Fruit fly (Drosophila melanogaster): ENCODE measurements around the gene cDIP.

cDIP gene

dm6 chr3R:21204500-21205167, 43.7 kb upstream of the cDIP start (continued):
- TF ChIP-seq lz (GFP tag; optimal IDR thresholded peaks at IDR 0.05) (peak; percentile 86), CG6854 (GFP tag; optimal IDR thresholded peaks at IDR 0.05) (no peak), CG34406 (GFP tag; optimal IDR thresholded peaks at IDR 0.05) (peak; percentile 90), Sox14 (GFP tag; optimal IDR thresholded peaks at IDR 0.05) (peak; percentile 96), svp (GFP tag) (peak; percentile 97), CG6163 (GFP tag; IDR thresholded peaks at IDR 0.05) (peak; percentile 93), CG3032 (tag; optimal IDR thresholded peaks at IDR 0.05) (peak; percentile 87), Gug (GFP tag; IDR thresholded peaks at IDR 0.05) (peak; percentile 91), Eip93F (GFP tag; optimal IDR thresholded peaks at IDR 0.05) (peak; percentile 73), CG8119 (GFP tag; IDR thresholded peaks at IDR 0.05) (peak; percentile 92), pdm3 (GFP tag; optimal IDR thresholded peaks at IDR 0.05) (peak; percentile 96), CG16779 (tag; optimal IDR thresholded peaks at IDR 0.05) (peak; percentile 83), Blimp-1 (GFP tag; optimal IDR thresholded peaks at IDR 0.05) (peak; percentile 13), CG9139 (GFP tag; optimal IDR thresholded peaks at IDR 0.05) (peak; percentile 75), CG10631 (GFP tag; optimal IDR thresholded peaks at IDR 0.05) (peak; percentile 93), acj6 (GFP tag; optimal IDR thresholded peaks at IDR 0.05) (peak; percentile 94), CG6792 (GFP tag; optimal IDR thresholded peaks at IDR 0.05) (peak; percentile 88)

dm6 chr3R:21203660-21204499, 43.0 kb upstream of the cDIP start:
- TF ChIP-seq spab (GFP tag; optimal IDR thresholded peaks at IDR 0.05) (no peak), fd59A (GFP tag; optimal IDR thresholded peaks at IDR 0.05) (no peak), CG9139 (GFP tag; optimal IDR thresholded peaks at IDR 0.05) (no peak), CG16779 (tag; optimal IDR thresholded peaks at IDR 0.05) (no peak), CG6163 (GFP tag; IDR thresholded peaks at IDR 0.05) (peak; percentile 36; the same call in 1 of the 3 replicates), CG15336 (GFP tag; IDR thresholded peaks at IDR 0.05) (peak; percentile 6; the same call in 1 of the 2 replicates), CG8119 (GFP tag; IDR thresholded peaks at IDR 0.05) (peak; percentile 25; the same call in 2 of the 3 replicates), fkh (GFP tag; optimal IDR thresholded peaks at IDR 0.05) (peak; percentile 41), Smox (GFP tag; optimal IDR thresholded peaks at IDR 0.05) (no peak)

dm6 chr3R:21203135-21203534, 42.2 kb upstream of the cDIP start:
- TF ChIP-seq Met (GFP tag; optimal IDR thresholded peaks at IDR 0.05): no peak
- TF ChIP-seq CG10669 (GFP tag; optimal IDR thresholded peaks at IDR 0.05): no peak
- TF ChIP-seq Sox14 (GFP tag; optimal IDR thresholded peaks at IDR 0.05): peak; percentile 28
- TF ChIP-seq Hr38 (GFP tag; optimal IDR thresholded peaks at IDR 0.05): no peak
- peak; percentile 82 for TF ChIP-seq vri (GFP tag; optimal IDR thresholded peaks at IDR 0.05)
- peak; percentile 52 for TF ChIP-seq Eip78C (GFP tag)
- TF ChIP-seq svp (GFP tag): peak; percentile 74

- TF ChIP-seq CG6808 (GFP tag; optimal IDR thresholded peaks at IDR 0.05) (no peak), svp (GFP tag) (peak; percentile 78)
Observed at dm6 chr3R:21201627-21202026, 40.7 kb upstream of the cDIP start.

dm6 chr3R:21199953-21200368, 39.1 kb upstream of the cDIP start:
- TF ChIP-seq Sox102F (GFP tag; optimal IDR thresholded peaks at IDR 0.05): peak; percentile 42
- TF ChIP-seq CG9139 (GFP tag; optimal IDR thresholded peaks at IDR 0.05): no peak
- TF ChIP-seq CG16779 (tag; optimal IDR thresholded peaks at IDR 0.05): peak; percentile 42
- peak; percentile 66 for TF ChIP-seq dsx (GFP tag; optimal IDR thresholded peaks at IDR 0.05; ENCODE audit: poor library complexity, severe bottlenecking)
- peak; percentile 85 for TF ChIP-seq Hr4 (GFP tag; optimal IDR thresholded peaks at IDR 0.05)
- no peak for TF ChIP-seq Blimp-1 (GFP tag; optimal IDR thresholded peaks at IDR 0.05)
- peak; percentile 31 for TF ChIP-seq CG7368 (GFP tag; optimal IDR thresholded peaks at IDR 0.05)
- TF ChIP-seq acj6 (GFP tag; optimal IDR thresholded peaks at IDR 0.05): peak; percentile 78
- TF ChIP-seq lz (GFP tag; optimal IDR thresholded peaks at IDR 0.05): peak; percentile 60
- TF ChIP-seq CG3919 (GFP tag; optimal IDR thresholded peaks at IDR 0.05): peak; percentile 55
- TF ChIP-seq Ets96B (tag; optimal IDR thresholded peaks at IDR 0.05): peak; percentile 59
- TF ChIP-seq vri (GFP tag; optimal IDR thresholded peaks at IDR 0.05): no peak
- TF ChIP-seq Eip78C (GFP tag): peak; percentile 88
- TF ChIP-seq CG1621 (tag; optimal IDR thresholded peaks at IDR 0.05): peak; percentile 35
- TF ChIP-seq CG10669 (GFP tag; optimal IDR thresholded peaks at IDR 0.05): peak; percentile 31
- peak; percentile 78 for TF ChIP-seq OdsH (GFP tag; optimal IDR thresholded peaks at IDR 0.05)
- TF ChIP-seq CG15336 (GFP tag; IDR thresholded peaks at IDR 0.05): peak; percentile 88
- peak; percentile 83 for TF ChIP-seq net (GFP tag; optimal IDR thresholded peaks at IDR 0.05)
- TF ChIP-seq CG11762 (GFP tag; optimal IDR thresholded peaks at IDR 0.05; ENCODE audit: insufficient read depth): peak; percentile 63
- peak; percentile 77 for TF ChIP-seq CG10631 (GFP tag; optimal IDR thresholded peaks at IDR 0.05)
- peak; percentile 82 for TF ChIP-seq Eip75B (GFP tag; optimal IDR thresholded peaks at IDR 0.05)
- TF ChIP-seq CG6163 (GFP tag; IDR thresholded peaks at IDR 0.05): peak; percentile 40; the same call in 1 of the 3 replicates
